Fruit fly (Drosophila melanogaster): ENCODE data around the gene CG10793.

Gene CG10793

dm6 chrX:3316302-3316701 is at the start of gene CG10793:
TSS of gene CG10793 (minus strand) at chrX:3316402.
- no peak for TF ChIP-seq CG17801 (GFP tag; optimal IDR thresholded peaks at IDR 0.05; ENCODE audit: partially characterized antibody)

- no peak for TF ChIP-seq CG17801 (GFP tag; optimal IDR thresholded peaks at IDR 0.05; ENCODE audit: partially characterized antibody)
Observed at dm6 chrX:3365586-3365985, 49.4 kb upstream of the CG10793 start.

DNA sequence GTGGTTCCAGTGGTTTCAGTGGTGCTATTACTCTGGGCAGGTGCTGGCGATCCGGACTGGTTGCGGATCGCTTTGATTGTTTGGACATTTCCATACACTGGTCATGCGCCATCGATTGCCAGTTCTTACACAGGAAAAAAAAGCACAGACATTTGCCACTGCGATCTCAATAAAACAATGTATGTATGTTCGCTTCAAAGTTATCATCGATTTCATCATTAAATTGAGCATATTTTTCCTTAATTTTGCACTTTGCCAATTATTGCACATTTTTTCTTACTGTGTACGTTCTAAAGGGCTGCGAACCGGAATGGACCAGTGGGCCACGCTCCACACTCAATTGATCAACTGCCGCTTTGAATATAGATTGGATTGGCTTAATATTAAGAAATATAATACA is 47.5 kb upstream of the CG10793 start:
- TF ChIP-seq CG17801 (GFP tag; optimal IDR thresholded peaks at IDR 0.05; ENCODE audit: partially characterized antibody), result no peak

- TF ChIP-seq CG17801 (GFP tag; optimal IDR thresholded peaks at IDR 0.05; ENCODE audit: partially characterized antibody), result no peak
Observed at dm6 chrX:3362436-3362835, 46.2 kb upstream of the CG10793 start.

dm6 chrX:3361675-3362074 is 45.5 kb upstream of the CG10793 start:
- TF ChIP-seq CG17801 (GFP tag; optimal IDR thresholded peaks at IDR 0.05; ENCODE audit: partially characterized antibody), result peak; percentile 62

- TF ChIP-seq CG17801 (GFP tag; optimal IDR thresholded peaks at IDR 0.05; ENCODE audit: partially characterized antibody), result peak; percentile 59
Observed at dm6 chrX:3360437-3361075, 44.4 kb upstream of the CG10793 start.

dm6 chrX:3358875-3359274 is 42.7 kb upstream of the CG10793 start:
- TF ChIP-seq CG17801 (GFP tag; optimal IDR thresholded peaks at IDR 0.05; ENCODE audit: partially characterized antibody), result no peak

- TF ChIP-seq CG17801 (GFP tag; optimal IDR thresholded peaks at IDR 0.05; ENCODE audit: partially characterized antibody), result no peak
Observed at dm6 chrX:3357724-3358179, 41.5 kb upstream of the CG10793 start.

dm6 chrX:3356937-3357552 is 40.8 kb upstream of the CG10793 start:
- no peak for TF ChIP-seq CG17801 (GFP tag; optimal IDR thresholded peaks at IDR 0.05; ENCODE audit: partially characterized antibody)

DNA sequence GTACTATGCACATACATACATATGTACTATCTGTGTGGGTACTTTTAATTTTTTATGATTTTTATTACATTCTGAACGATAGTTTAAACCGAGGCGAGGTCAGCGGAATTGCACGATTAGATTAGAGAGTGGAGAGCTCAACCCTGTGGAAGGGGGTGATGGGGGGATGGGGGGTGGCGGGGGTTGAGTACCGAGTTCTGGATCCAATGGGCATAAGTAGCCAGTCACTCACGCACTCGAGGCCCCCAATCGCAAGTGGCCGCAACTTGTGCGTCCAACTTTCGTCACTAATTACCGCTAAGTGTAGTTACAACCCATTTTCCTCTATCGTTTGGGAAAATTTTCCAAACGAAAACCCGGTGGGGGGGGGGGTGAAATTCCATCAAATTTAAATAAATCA is 40.1 kb upstream of the CG10793 start:
- no peak for TF ChIP-seq CG17801 (GFP tag; optimal IDR thresholded peaks at IDR 0.05; ENCODE audit: partially characterized antibody)

dm6 chrX:3355180-3355579 is 39.0 kb upstream of the CG10793 start:
- no peak for TF ChIP-seq CG17801 (GFP tag; optimal IDR thresholded peaks at IDR 0.05; ENCODE audit: partially characterized antibody)

DNA sequence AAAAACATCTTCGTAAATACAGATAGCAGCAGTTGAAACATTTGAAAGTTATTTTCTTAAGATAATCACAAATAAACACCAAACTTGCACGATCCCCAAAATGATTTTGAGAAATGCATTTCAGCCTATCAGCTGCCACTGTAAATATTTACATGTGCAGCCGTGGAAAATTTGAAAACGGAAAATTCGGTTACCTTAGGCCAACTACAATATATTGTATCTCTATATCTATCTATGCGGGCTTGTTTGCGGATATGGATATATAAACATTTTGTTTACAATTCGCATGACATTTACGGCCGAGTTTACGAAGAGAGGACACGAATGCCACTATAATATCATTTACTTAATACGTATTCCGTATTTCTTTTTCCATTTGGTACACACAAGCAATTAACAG is 38.2 kb upstream of the CG10793 start:
- TF ChIP-seq CG17801 (GFP tag; optimal IDR thresholded peaks at IDR 0.05; ENCODE audit: partially characterized antibody), result no peak

- no peak for TF ChIP-seq CG17801 (GFP tag; optimal IDR thresholded peaks at IDR 0.05; ENCODE audit: partially characterized antibody)
Observed at dm6 chrX:3351560-3351959, 35.4 kb upstream of the CG10793 start.

DNA sequence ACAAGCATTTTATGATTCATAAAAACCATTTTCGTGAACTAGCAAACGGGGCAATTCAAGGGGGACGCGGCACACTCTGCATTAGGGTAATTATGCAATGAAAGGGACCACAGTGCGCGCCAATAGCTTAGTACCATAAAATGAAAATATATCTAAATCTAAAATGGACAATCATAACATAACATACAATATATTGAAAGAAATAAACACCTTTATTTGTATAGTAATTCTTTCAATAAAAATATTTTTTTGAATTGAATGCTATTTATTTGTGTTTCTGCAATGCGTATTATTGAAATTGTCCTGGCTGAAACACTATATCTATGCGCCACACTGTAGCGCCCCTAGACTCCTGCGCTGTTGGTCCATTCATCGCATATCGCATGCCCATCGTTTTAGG is 34.8 kb upstream of the CG10793 start:
- no peak for TF ChIP-seq CG17801 (GFP tag; optimal IDR thresholded peaks at IDR 0.05; ENCODE audit: partially characterized antibody)

DNA sequence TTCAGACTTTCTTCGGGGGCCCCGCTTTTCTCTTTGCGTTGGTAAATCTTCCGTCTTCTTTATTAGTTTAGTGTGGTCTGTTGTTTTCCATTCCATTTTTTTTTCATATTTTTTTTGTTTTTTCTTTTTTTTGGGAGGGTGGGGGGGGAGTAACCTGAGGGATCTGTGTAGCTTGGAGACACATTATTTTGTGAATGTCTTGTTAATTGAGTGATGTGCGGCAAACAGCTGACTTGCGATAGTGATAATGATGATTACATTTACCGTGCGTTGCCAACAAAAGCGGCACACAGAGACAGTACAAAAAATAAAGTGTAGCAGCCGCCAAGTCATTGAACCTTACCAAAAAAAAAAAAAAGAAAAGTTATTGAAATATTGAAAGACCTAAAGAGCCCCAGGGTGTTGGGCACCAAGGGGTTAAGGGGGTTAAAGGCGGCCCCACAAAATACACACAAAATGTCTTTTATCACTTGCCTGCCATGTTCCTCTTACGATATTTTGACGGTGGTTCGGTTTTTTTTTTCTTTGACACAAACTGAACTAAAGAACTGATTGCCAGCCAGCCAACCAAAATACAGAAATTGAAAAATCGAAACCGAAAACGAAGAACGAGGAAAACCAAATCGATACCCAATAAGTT is 33.5 kb upstream of the CG10793 start:
- no peak for TF ChIP-seq CG17801 (GFP tag; optimal IDR thresholded peaks at IDR 0.05; ENCODE audit: partially characterized antibody)

dm6 chrX:3346643-3347109 is 30.5 kb upstream of the CG10793 start:
- no peak for TF ChIP-seq CG17801 (GFP tag; optimal IDR thresholded peaks at IDR 0.05; ENCODE audit: partially characterized antibody)

Data from ovary, adult (tissue).